Worm (Caenorhabditis elegans): Measurements from ENCODE around the gene ZK697.14.

DNA sequence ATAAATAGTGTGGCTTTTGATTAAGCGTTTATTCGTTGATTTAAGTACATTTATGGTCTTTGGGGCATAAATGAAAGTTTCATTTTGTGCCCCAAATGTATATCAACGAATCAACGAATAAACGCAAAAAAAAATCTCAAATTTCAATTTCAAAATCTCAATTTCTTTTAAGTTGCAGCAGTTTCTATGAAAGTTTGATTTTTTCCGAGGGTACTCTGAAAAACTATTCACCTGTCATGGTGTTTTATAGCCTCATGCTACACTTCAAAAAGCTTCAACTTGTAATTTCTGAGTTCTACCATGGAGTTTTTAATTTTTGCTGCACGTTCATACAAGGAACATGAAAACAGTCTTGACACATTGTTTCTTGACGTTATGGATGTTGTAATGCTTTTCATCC, 3.0 kb downstream of the ZK697.14 start, which contains the start of gene ZK697.1:
- no peak for TF ChIP-seq nhr-28 (tag; optimal IDR thresholded peaks at IDR 0.05)
- no peak for TF ChIP-seq snpc-4 (tag; optimal IDR thresholded peaks at IDR 0.05)
- no peak for TF ChIP-seq R02D3.7 (tag; optimal IDR thresholded peaks at IDR 0.05)
- TF ChIP-seq nfya-1 (tag; optimal IDR thresholded peaks at IDR 0.05; ENCODE audit: insufficient read depth) = no peak
- no peak for TF ChIP-seq ztf-11 (tag; optimal IDR thresholded peaks at IDR 0.05)
- TF ChIP-seq egl-27 (tag; optimal IDR thresholded peaks at IDR 0.05) = no peak
- TF ChIP-seq zag-1 (tag; optimal IDR thresholded peaks at IDR 0.05) = no peak
- no peak for TF ChIP-seq tbx-2 (tag; optimal IDR thresholded peaks at IDR 0.05)
- TF ChIP-seq fos-1 (tag; optimal IDR thresholded peaks at IDR 0.05) = no peak
- no peak for TF ChIP-seq ama-1 (optimal IDR thresholded peaks at IDR 0.05)
- TF ChIP-seq nhr-11 (tag; optimal IDR thresholded peaks at IDR 0.05) = no peak
- no peak for TF ChIP-seq pha-4 (tag; optimal IDR thresholded peaks at IDR 0.05)

Data from whole organism, L3 larva.